Worm (Caenorhabditis elegans): ENCODE data around the gene nth-1.

DNA sequence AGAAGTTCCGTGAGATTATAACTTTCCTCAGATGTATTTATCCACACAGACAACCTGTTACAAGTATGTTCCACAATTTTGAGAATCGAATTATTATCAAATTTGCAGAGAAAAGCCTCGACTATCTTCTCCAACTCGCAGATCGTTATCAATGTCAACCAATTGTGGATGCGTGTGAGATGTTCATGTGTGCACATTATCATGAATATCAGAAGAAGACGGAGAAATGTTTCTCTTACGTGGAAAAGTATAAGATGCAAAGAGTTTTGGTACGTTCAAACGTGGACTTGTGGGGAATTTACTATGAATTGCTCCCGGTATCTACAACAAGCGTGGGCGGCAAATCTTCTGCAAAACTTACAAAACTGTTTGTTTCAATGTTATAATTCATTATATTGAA, 23.0 kb downstream of the nth-1 start:
- TF ChIP-seq elt-3 (tag; optimal IDR thresholded peaks at IDR 0.05) (no peak), C04F5.9 (tag; optimal IDR thresholded peaks at IDR 0.05) (no peak), egl-27 (tag; optimal IDR thresholded peaks at IDR 0.05) (no peak), ces-1 (GFP tag; optimal IDR thresholded peaks at IDR 0.05) (no peak), tbx-2 (tag; optimal IDR thresholded peaks at IDR 0.05) (no peak), nhr-90 (tag; optimal IDR thresholded peaks at IDR 0.05; ENCODE audit: poor library complexity) (no peak), nhr-77 (tag; optimal IDR thresholded peaks at IDR 0.05) (no peak), skn-1 (tag; optimal IDR thresholded peaks at IDR 0.05) (no peak), egl-13 (tag; optimal IDR thresholded peaks at IDR 0.05) (no peak), nhr-71 (tag; optimal IDR thresholded peaks at IDR 0.05) (no peak), ceh-88 (GFP tag; IDR thresholded peaks at IDR 0.05) (no peak), lin-39 (tag; optimal IDR thresholded peaks at IDR 0.05) (no peak), mdl-1 (tag; optimal IDR thresholded peaks at IDR 0.05) (no peak), ama-1 (optimal IDR thresholded peaks at IDR 0.05) (no peak)

Measured in whole organism, L1 larva.